Fruit fly (Drosophila melanogaster) whole organism, embryonic: ENCODE data around the gene SelT.

Source experiments
- C15 ChIP-seq: fragments of 200-800 bp; sonication (Bioruptor generic); IDR thresholded peaks from 3 replicates; pipeline ENCODE4 v1.3.6; 2022; ENCODE audit warnings: missing biosample characterization, missing genetic modification characterization
- CG10462 ChIP-seq: fragments of 200-800 bp; sonication (Bioruptor generic); optimal IDR thresholded peaks from 2 replicates; lab custom pipeline; 2016; ENCODE audit warnings: missing biosample characterization, missing genetic modification characterization
- CG12391 ChIP-seq: fragments of 200-800 bp; sonication (Bioruptor generic); optimal IDR thresholded peaks from 3 replicates; lab custom pipeline; 2018; ENCODE audit warnings: missing biosample characterization, mild to moderate bottlenecking, missing genetic modification characterization, moderate library complexity
- CG14050 ChIP-seq: fragments of 200-800 bp; sonication (Bioruptor generic); IDR thresholded peaks from 3 replicates; pipeline ENCODE4 v1.3.6; 2022; ENCODE audit warnings: missing biosample characterization, missing genetic modification characterization
- CG14667 ChIP-seq: fragments of 200-800 bp; sonication (Bioruptor generic); IDR thresholded peaks from 2 replicates; pipeline ENCODE4 v1.3.6; 2022; ENCODE audit warnings: missing biosample characterization, missing genetic modification characterization
- CG14710 ChIP-seq: fragments of 200-800 bp; sonication (Bioruptor generic); optimal IDR thresholded peaks from 3 replicates; lab custom pipeline; 2019; ENCODE audit warnings: missing biosample characterization, mild to moderate bottlenecking, missing genetic modification characterization, moderate library complexity
- CG17612 ChIP-seq: fragments of 200-800 bp; sonication (Bioruptor generic); IDR thresholded peaks from 2 replicates; pipeline ENCODE4 v1.3.6; 2022; ENCODE audit warnings: missing biosample characterization, missing genetic modification characterization
- CG18262 ChIP-seq: fragments of 200-800 bp; optimal IDR thresholded peaks from 3 replicates; lab custom pipeline; 2019; ENCODE audit warnings: missing biosample characterization, mild to moderate bottlenecking, missing genetic modification characterization, moderate library complexity
- CG18764 ChIP-seq: fragments of 200-800 bp; sonication (Bioruptor generic); optimal IDR thresholded peaks from 3 replicates; lab custom pipeline; 2016; ENCODE audit warnings: missing biosample characterization, missing genetic modification characterization
- CG30020 ChIP-seq: fragments of 200-800 bp; optimal IDR thresholded peaks from 2 replicates; lab custom pipeline; 2019; ENCODE audit warnings: missing biosample characterization, mild to moderate bottlenecking, missing genetic modification characterization, moderate library complexity
- CG32767 ChIP-seq: fragments of 200-800 bp; sonication (Bioruptor generic); IDR thresholded peaks from 2 replicates; pipeline ENCODE4 v1.3.6; 2022; ENCODE audit warnings: missing biosample characterization, missing genetic modification characterization
- CG33213 ChIP-seq: fragments of 200-800 bp; sonication (Bioruptor generic); optimal IDR thresholded peaks from 3 replicates; lab custom pipeline; 2016; ENCODE audit warnings: missing biosample characterization, missing genetic modification characterization
- CG6175 ChIP-seq: fragments of 200-800 bp; sonication (Bioruptor generic); IDR thresholded peaks from 3 replicates; pipeline ENCODE4 v1.3.6; 2022; ENCODE audit warnings: missing biosample characterization, missing genetic modification characterization
- CG7271 ChIP-seq: fragments of 200-800 bp; sonication (Bioruptor generic); optimal IDR thresholded peaks from 2 replicates; lab custom pipeline; 2018; ENCODE audit warnings: missing biosample characterization, mild to moderate bottlenecking, missing genetic modification characterization, moderate library complexity
- CG7963 ChIP-seq: fragments of 200-800 bp; sonication (Bioruptor generic); IDR thresholded peaks from 3 replicates; pipeline ENCODE4 v1.3.6; 2022; ENCODE audit warnings: missing biosample characterization, missing genetic modification characterization; ENCODE audit not compliant: partially characterized antibody
- CG8290 ChIP-seq, 3 experiments: fragments of 200-800 bp; sonication (Bioruptor generic); optimal IDR thresholded peaks; 2 replicates each; lab custom pipeline; 2016 to 2019; ENCODE audit warnings: missing biosample characterization in 3 of 3, missing genetic modification characterization in 3 of 3, mild to moderate bottlenecking in 2 of 3, moderate library complexity in 1 of 3
- CG8388 ChIP-seq: fragments of 200-800 bp; sonication (Bioruptor generic); optimal IDR thresholded peaks from 2 replicates; lab custom pipeline; 2019; ENCODE audit warnings: missing biosample characterization, mild to moderate bottlenecking, missing genetic modification characterization, moderate library complexity
- CG8944 ChIP-seq: fragments of 200-800 bp; sonication (Bioruptor generic); optimal IDR thresholded peaks from 3 replicates; lab custom pipeline; 2016; ENCODE audit warnings: missing biosample characterization, missing genetic modification characterization
- Camta ChIP-seq: fragments of 200-800 bp; sonication (Bioruptor generic); optimal IDR thresholded peaks from 2 replicates; lab custom pipeline; 2016; ENCODE audit warnings: missing biosample characterization, missing genetic modification characterization
- CrebB ChIP-seq: fragments of 200-800 bp; sonication (Bioruptor generic); optimal IDR thresholded peaks from 3 replicates; lab custom pipeline; 2018; ENCODE audit warnings: missing biosample characterization, mild to moderate bottlenecking, missing genetic modification characterization
- Fer2 ChIP-seq: fragments of 200-800 bp; sonication (Bioruptor generic); optimal IDR thresholded peaks from 2 replicates; lab custom pipeline; 2018; ENCODE audit warnings: missing biosample characterization, mild to moderate bottlenecking, missing genetic modification characterization, moderate library complexity
- Hand ChIP-seq: fragments of 200-800 bp; sonication (Bioruptor generic); optimal IDR thresholded peaks from 2 replicates; lab custom pipeline; 2017; ENCODE audit warnings: mild to moderate bottlenecking, missing biosample characterization, missing genetic modification reagents, missing genetic modification characterization
- NC2β ChIP-seq: fragments of 200-800 bp; sonication (Bioruptor generic); optimal IDR thresholded peaks from 2 replicates; lab custom pipeline; 2016; ENCODE audit warnings: missing biosample characterization, missing genetic modification characterization
- Neu2 ChIP-seq: fragments of 200-800 bp; sonication (Bioruptor generic); optimal IDR thresholded peaks from 3 replicates; lab custom pipeline; 2016; ENCODE audit warnings: missing biosample characterization, missing genetic modification characterization, borderline replicate concordance
- Nf-YA ChIP-seq: fragments of 200-800 bp; sonication (Bioruptor generic); IDR thresholded peaks from 2 replicates; pipeline ENCODE4 v1.3.6; 2022; ENCODE audit warnings: missing biosample characterization, missing genetic modification characterization
- Oli ChIP-seq: fragments of 200-800 bp; sonication (Bioruptor generic); optimal IDR thresholded peaks from 2 replicates; lab custom pipeline; 2018; ENCODE audit warnings: missing biosample characterization, mild to moderate bottlenecking, missing genetic modification characterization, moderate library complexity
- Ravus ChIP-seq: fragments of 200-800 bp; sonication (Bioruptor generic); IDR thresholded peaks from 2 replicates; pipeline ENCODE4 v1.3.6; 2022; ENCODE audit warnings: missing biosample characterization, missing genetic modification characterization
- Ssrp ChIP-seq: fragments of 200-800 bp; sonication (Bioruptor generic); optimal IDR thresholded peaks from 2 replicates; lab custom pipeline; 2018; ENCODE audit warnings: missing biosample characterization, mild to moderate bottlenecking, missing genetic modification characterization, moderate library complexity
- Trl ChIP-seq, 3 experiments: fragments of >200 bp in 2 of 3; fragments of 200-800 bp in 1 of 3; sonication (Bioruptor generic) in 1 of 3; optimal IDR thresholded peaks; 2 replicates in 1 of 3; 3 replicates in 2 of 3; lab custom pipeline; 2016 to 2017; ENCODE audit warnings: missing biosample characterization in 1 of 3, missing genetic modification characterization in 1 of 3
- br ChIP-seq: fragments of >200 bp; optimal IDR thresholded peaks from 2 replicates; lab custom pipeline; 2017
- bsh ChIP-seq, 2 experiments: fragments of 200-800 bp; sonication (Bioruptor generic); optimal IDR thresholded peaks; 2 replicates each; lab custom pipeline; 2017 to 2018; ENCODE audit warnings: mild to moderate bottlenecking in 2 of 2, missing biosample characterization in 2 of 2, missing genetic modification characterization in 2 of 2, moderate library complexity in 1 of 2
- chm ChIP-seq: fragments of 200-800 bp; sonication (Bioruptor generic); IDR thresholded peaks from 2 replicates; pipeline ENCODE4 v1.3.6; 2022; ENCODE audit warnings: missing biosample characterization, missing genetic modification characterization
- dmrt11E ChIP-seq: fragments of 200-800 bp; sonication (Bioruptor generic); optimal IDR thresholded peaks from 3 replicates; lab custom pipeline; 2018; ENCODE audit warnings: missing biosample characterization, mild to moderate bottlenecking, missing genetic modification characterization, moderate library complexity
- esg ChIP-seq: fragments of 200-800 bp; sonication (Bioruptor generic); conservative IDR thresholded peaks from 2 replicates; pipeline ENCODE4 v1.3.6; 2022; ENCODE audit warnings: missing biosample characterization, missing genetic modification characterization
- gcm ChIP-seq: fragments of 200-800 bp; sonication (Bioruptor generic); optimal IDR thresholded peaks from 2 replicates; lab custom pipeline; 2019; ENCODE audit warnings: missing biosample characterization, mild to moderate bottlenecking, missing genetic modification characterization, moderate library complexity
- ind ChIP-seq: fragments of 200-800 bp; sonication (Bioruptor generic); optimal IDR thresholded peaks from 3 replicates; lab custom pipeline; 2016; ENCODE audit warnings: missing biosample characterization, missing genetic modification characterization
- kni ChIP-seq: fragments of 200-800 bp; sonication (Bioruptor generic); optimal IDR thresholded peaks from 3 replicates; lab custom pipeline; 2017; ENCODE audit warnings: mild to moderate bottlenecking, missing biosample characterization, missing genetic modification reagents, missing genetic modification characterization
- pho ChIP-seq: fragments of 200-800 bp; sonication (Bioruptor generic); optimal IDR thresholded peaks from 2 replicates; lab custom pipeline; 2016; ENCODE audit warnings: missing biosample characterization, missing genetic modification characterization
- sima ChIP-seq: fragments of 200-800 bp; sonication (Bioruptor generic); optimal IDR thresholded peaks from 2 replicates; lab custom pipeline; 2016; ENCODE audit warnings: missing biosample characterization, missing genetic modification characterization
- sisA ChIP-seq: fragments of 200-800 bp; sonication (Bioruptor generic); IDR thresholded peaks from 2 replicates; pipeline ENCODE4 v1.3.6; 2022; ENCODE audit warnings: missing biosample characterization, missing genetic modification characterization
- slou ChIP-seq: fragments of 200-800 bp; sonication (Bioruptor generic); optimal IDR thresholded peaks from 3 replicates; lab custom pipeline; 2016; ENCODE audit warnings: missing biosample characterization, missing genetic modification characterization
- tna ChIP-seq: fragments of 200-800 bp; sonication (Bioruptor generic); IDR thresholded peaks from 2 replicates; pipeline ENCODE4 v1.3.6; 2022; ENCODE audit warnings: missing biosample characterization, missing genetic modification characterization; ENCODE audit not compliant: partially characterized antibody
- twi ChIP-seq: fragments of 200-800 bp; optimal IDR thresholded peaks from 2 replicates; lab custom pipeline; 2019; ENCODE audit warnings: missing biosample characterization, mild to moderate bottlenecking, missing genetic modification characterization, moderate library complexity
- tx ChIP-seq: fragments of 200-800 bp; sonication (Bioruptor generic); optimal IDR thresholded peaks from 2 replicates; lab custom pipeline; 2016; ENCODE audit warnings: missing biosample characterization, missing genetic modification characterization
- wdn ChIP-seq: fragments of 200-800 bp; sonication (Bioruptor generic); IDR thresholded peaks from 2 replicates; pipeline ENCODE4 v1.3.6; 2022; ENCODE audit warnings: missing biosample characterization, missing genetic modification characterization
- wor ChIP-seq: fragments of 200-800 bp; sonication (Bioruptor generic); IDR thresholded peaks from 2 replicates; pipeline ENCODE4 v1.3.6; 2022; ENCODE audit warnings: missing biosample characterization, missing genetic modification characterization
- zf30C ChIP-seq: fragments of 200-800 bp; sonication (Bioruptor generic); optimal IDR thresholded peaks from 3 replicates; lab custom pipeline; 2018; ENCODE audit warnings: missing biosample characterization, mild to moderate bottlenecking, missing genetic modification characterization
- zfh1 ChIP-seq: fragments of 200-800 bp; sonication (Bioruptor generic); IDR thresholded peaks from 3 replicates; pipeline ENCODE4 v1.3.6; 2022; ENCODE audit warnings: missing biosample characterization, missing genetic modification characterization

SelT gene

dm6 chr2L:5004677-5005463 is 5.9 kb upstream of the SelT start (continued):
- peak; percentile 92 for TF ChIP-seq slou
- peak; percentile 95 for TF ChIP-seq zfh1
- peak; percentile 90 for TF ChIP-seq Ravus (GFP tag; lab: Robert Waterston, UW)
- no peak for TF ChIP-seq tna (GFP tag; lab: Robert Waterston, UW)
- peak; percentile 75 for TF ChIP-seq CG7271 (tag; lab: Kevin White, UChicago)
- peak; percentile 97 for TF ChIP-seq sisA (GFP tag; lab: Robert Waterston, UW)
- TF ChIP-seq tx, result peak; percentile 94
- peak; percentile 91 for TF ChIP-seq CG8388
- TF ChIP-seq CG33213 (GFP tag; lab: Kevin White, UChicago), result peak; percentile 93
- TF ChIP-seq Ssrp (tag; lab: Kevin White, UChicago), result peak; percentile 89
- peak; percentile 92 for TF ChIP-seq CG14050 (GFP tag; lab: Robert Waterston, UW)
- peak; percentile 90 for TF ChIP-seq CG18262 (tag; lab: Kevin White, UChicago)
- peak; percentile 77 for TF ChIP-seq CG8290 (GFP tag; optimal IDR thresholded peaks at IDR 0.05; lab: Kevin White, UChicago)
- peak; percentile 34 to 74 for TF ChIP-seq CG8290 (tag; optimal IDR thresholded peaks at IDR 0.05; lab: Kevin White, UChicago)
- TF ChIP-seq CG14710 (tag; lab: Kevin White, UChicago), result peak; percentile 84
- TF ChIP-seq br (lab: Kevin White, UChicago), result no peak
- TF ChIP-seq ind (GFP tag; lab: Kevin White, UChicago), result peak; percentile 96
- peak; percentile 61 to 95 for TF ChIP-seq bsh (GFP tag; optimal IDR thresholded peaks at IDR 0.05; lab: Kevin White, UChicago)
- TF ChIP-seq NC2β (GFP tag; lab: Kevin White, UChicago), result peak; percentile 90
- peak; percentile 95 for TF ChIP-seq wdn (GFP tag; lab: Robert Waterston, UW)
- TF ChIP-seq wor (GFP tag; lab: Robert Waterston, UW), result peak; percentile 90
- peak; percentile 74 for TF ChIP-seq twi
- TF ChIP-seq CG12391 (tag; lab: Kevin White, UChicago), result peak; percentile 93
- TF ChIP-seq Nf-YA (GFP tag; lab: Robert Waterston, UW), result peak; percentile 88
- TF ChIP-seq CG10462, result peak; percentile 86
- peak; percentile 87 for TF ChIP-seq sima (GFP tag; lab: Kevin White, UChicago)
- no peak for TF ChIP-seq CG7963 (GFP tag; lab: Robert Waterston, UW)
- TF ChIP-seq Neu2, result peak; percentile 59
- TF ChIP-seq CG30020 (tag; lab: Kevin White, UChicago), result peak; percentile 61
- peak; percentile 82 for TF ChIP-seq dmrt11E (tag; lab: Kevin White, UChicago)
- TF ChIP-seq chm (GFP tag; lab: Robert Waterston, UW), result peak; percentile 94
- TF ChIP-seq C15 (GFP tag; lab: Robert Waterston, UW), result peak; percentile 89
- TF ChIP-seq esg (GFP tag; lab: Robert Waterston, UW), result peak; percentile 96
- peak; percentile 87 for TF ChIP-seq gcm (GFP tag; lab: Kevin White, UChicago)
- peak; percentile 47 for TF ChIP-seq kni (GFP tag; lab: Kevin White, UChicago)
- peak; percentile 93 for TF ChIP-seq Oli (tag; lab: Kevin White, UChicago)
- TF ChIP-seq CG8944 (GFP tag; lab: Kevin White, UChicago), result peak; percentile 94
- peak; percentile 95 for TF ChIP-seq CG14667 (GFP tag; lab: Robert Waterston, UW)
- peak; percentile 92 for TF ChIP-seq CrebB (tag; lab: Kevin White, UChicago)
- TF ChIP-seq CG32767 (GFP tag; lab: Robert Waterston, UW), result peak; percentile 93
- TF ChIP-seq CG17612, result peak; percentile 93
- peak; percentile 93 for TF ChIP-seq Fer2 (tag; lab: Kevin White, UChicago)
- TF ChIP-seq zf30C (GFP tag; lab: Kevin White, UChicago), result no peak
- peak; percentile 97 for TF ChIP-seq pho (GFP tag; lab: Kevin White, UChicago)
- TF ChIP-seq Camta, result peak; percentile 92
- TF ChIP-seq Trl (optimal IDR thresholded peaks at IDR 0.05; lab: Kevin White, UChicago), result peak; percentile 34 to 48
- peak; percentile 92 for TF ChIP-seq Trl (GFP tag; optimal IDR thresholded peaks at IDR 0.05; lab: Kevin White, UChicago)
- peak; percentile 93 for TF ChIP-seq CG6175 (GFP tag; lab: Robert Waterston, UW)
- peak; percentile 98 for TF ChIP-seq Hand (GFP tag; lab: Kevin White, UChicago)
- peak; percentile 84 for TF ChIP-seq CG18764 (GFP tag; lab: Kevin White, UChicago)
